Fruit fly (Drosophila melanogaster): ENCODE results near the gene CG5114.

CG5114 gene

dm6 chr3L:14982675-14983084 lies at the start of gene CG5114:
CG5114 (plus strand) TSS chr3L:14982835.
- TF ChIP-seq pan (optimal IDR thresholded peaks at IDR 0.05), result no peak
- no peak for TF ChIP-seq usp (GFP tag; optimal IDR thresholded peaks at IDR 0.05)
- TF ChIP-seq psq (optimal IDR thresholded peaks at IDR 0.05), result no peak
- no peak for TF ChIP-seq Dll (optimal IDR thresholded peaks at IDR 0.05)
- TF ChIP-seq CG8478 (optimal IDR thresholded peaks at IDR 0.05), result no peak
- TF ChIP-seq EcR (GFP tag; optimal IDR thresholded peaks at IDR 0.05), result no peak

- TF ChIP-seq EcR (GFP tag; optimal IDR thresholded peaks at IDR 0.05) (no peak), pan (optimal IDR thresholded peaks at IDR 0.05) (no peak), usp (GFP tag; optimal IDR thresholded peaks at IDR 0.05) (no peak), CG8478 (optimal IDR thresholded peaks at IDR 0.05) (no peak), psq (optimal IDR thresholded peaks at IDR 0.05) (no peak), Dll (optimal IDR thresholded peaks at IDR 0.05) (no peak)
Observed at dm6 chr3L:14942769-14943168, 39.9 kb upstream of the CG5114 start.

- TF ChIP-seq CG8478 (optimal IDR thresholded peaks at IDR 0.05) (no peak), Dll (optimal IDR thresholded peaks at IDR 0.05) (no peak), pan (optimal IDR thresholded peaks at IDR 0.05) (no peak), psq (optimal IDR thresholded peaks at IDR 0.05) (no peak), EcR (GFP tag; optimal IDR thresholded peaks at IDR 0.05) (no peak), usp (GFP tag; optimal IDR thresholded peaks at IDR 0.05) (no peak)
Observed at dm6 chr3L:14944231-14944630, 38.4 kb upstream of the CG5114 start, which contains the start of gene CG13465. CG13465 (minus strand) TSS chr3L:14944331.

dm6 chr3L:14945961-14946466 lies 36.6 kb upstream of the CG5114 start, which contains the start of gene BobA:
BobA (minus strand) TSS chr3L:14946125.
- TF ChIP-seq CG8478 (optimal IDR thresholded peaks at IDR 0.05) (no peak), Dll (optimal IDR thresholded peaks at IDR 0.05) (no peak), EcR (GFP tag; optimal IDR thresholded peaks at IDR 0.05) (no peak), pan (optimal IDR thresholded peaks at IDR 0.05) (no peak), psq (optimal IDR thresholded peaks at IDR 0.05) (no peak), usp (GFP tag; optimal IDR thresholded peaks at IDR 0.05) (no peak)

- TF ChIP-seq CG8478 (optimal IDR thresholded peaks at IDR 0.05), result no peak
Observed at dm6 chr3L:14949943-14950342, 32.7 kb upstream of the CG5114 start.

dm6 chr3L:14952858-14953669 lies 29.6 kb upstream of the CG5114 start:
- TF ChIP-seq EcR (GFP tag; optimal IDR thresholded peaks at IDR 0.05) (no peak), usp (GFP tag; optimal IDR thresholded peaks at IDR 0.05) (no peak), Dll (optimal IDR thresholded peaks at IDR 0.05) (no peak), psq (optimal IDR thresholded peaks at IDR 0.05) (no peak), CG8478 (optimal IDR thresholded peaks at IDR 0.05) (no peak), pan (optimal IDR thresholded peaks at IDR 0.05) (no peak)

- TF ChIP-seq psq (optimal IDR thresholded peaks at IDR 0.05) (no peak), Dll (optimal IDR thresholded peaks at IDR 0.05) (no peak), pan (optimal IDR thresholded peaks at IDR 0.05) (no peak), CG8478 (optimal IDR thresholded peaks at IDR 0.05) (no peak), usp (GFP tag; optimal IDR thresholded peaks at IDR 0.05) (no peak), EcR (GFP tag; optimal IDR thresholded peaks at IDR 0.05) (no peak)
Observed at dm6 chr3L:14956288-14957032, 26.2 kb upstream of the CG5114 start.

dm6 chr3L:14957033-14957328 lies 25.7 kb upstream of the CG5114 start:
- TF ChIP-seq EcR (GFP tag; optimal IDR thresholded peaks at IDR 0.05) (no peak), psq (optimal IDR thresholded peaks at IDR 0.05) (no peak), usp (GFP tag; optimal IDR thresholded peaks at IDR 0.05) (no peak), Dll (optimal IDR thresholded peaks at IDR 0.05) (no peak), pan (optimal IDR thresholded peaks at IDR 0.05) (no peak), CG8478 (optimal IDR thresholded peaks at IDR 0.05) (no peak)

- TF ChIP-seq Dll (optimal IDR thresholded peaks at IDR 0.05) (no peak), pan (optimal IDR thresholded peaks at IDR 0.05) (no peak), CG8478 (optimal IDR thresholded peaks at IDR 0.05) (no peak), psq (optimal IDR thresholded peaks at IDR 0.05) (no peak), EcR (GFP tag; optimal IDR thresholded peaks at IDR 0.05) (no peak), usp (GFP tag; optimal IDR thresholded peaks at IDR 0.05) (no peak)
Observed at dm6 chr3L:14958613-14959327, 23.9 kb upstream of the CG5114 start.

- no peak for TF ChIP-seq psq (optimal IDR thresholded peaks at IDR 0.05)
- no peak for TF ChIP-seq usp (GFP tag; optimal IDR thresholded peaks at IDR 0.05)
- no peak for TF ChIP-seq CG8478 (optimal IDR thresholded peaks at IDR 0.05)
Observed at dm6 chr3L:14960549-14960948, 22.1 kb upstream of the CG5114 start.

dm6 chr3L:14961027-14961426 lies 21.6 kb upstream of the CG5114 start:
- TF ChIP-seq CG8478 (optimal IDR thresholded peaks at IDR 0.05) (no peak), psq (optimal IDR thresholded peaks at IDR 0.05) (no peak), pan (optimal IDR thresholded peaks at IDR 0.05) (no peak), EcR (GFP tag; optimal IDR thresholded peaks at IDR 0.05) (no peak), Dll (optimal IDR thresholded peaks at IDR 0.05) (no peak), usp (GFP tag; optimal IDR thresholded peaks at IDR 0.05) (no peak)

- TF ChIP-seq usp (GFP tag; optimal IDR thresholded peaks at IDR 0.05) (no peak), Dll (optimal IDR thresholded peaks at IDR 0.05) (no peak), EcR (GFP tag; optimal IDR thresholded peaks at IDR 0.05) (no peak), CG8478 (optimal IDR thresholded peaks at IDR 0.05) (no peak), pan (optimal IDR thresholded peaks at IDR 0.05) (no peak), psq (optimal IDR thresholded peaks at IDR 0.05) (no peak)
Observed at dm6 chr3L:14962729-14963128, 19.9 kb upstream of the CG5114 start.
